Fruit fly (Drosophila melanogaster) whole organism: ENCODE measurements around the gene lectin-21Cb.

ENCODE experiments used
- CG8478 ChIP-seq: fragments of >200 bp; optimal IDR thresholded peaks from 2 replicates; lab custom pipeline; 2018; ENCODE audit warnings: inconsistent platforms
- Dll ChIP-seq: fragments of >200 bp; optimal IDR thresholded peaks from 2 replicates; lab custom pipeline; 2017
- EcR ChIP-seq, 2 experiments: fragments of >200 bp; optimal IDR thresholded peaks; 2 replicates each; lab custom pipeline; 2017; ENCODE audit warnings: missing biosample characterization in 2 of 2, missing genetic modification characterization in 2 of 2, missing genetic modification reagents in 2 of 2
- pan ChIP-seq: fragments of >200 bp; optimal IDR thresholded peaks from 2 replicates; lab custom pipeline; 2017
- psq ChIP-seq: fragments of >200 bp; optimal IDR thresholded peaks from 2 replicates; lab custom pipeline; 2017
- usp ChIP-seq: fragments of >200 bp; optimal IDR thresholded peaks from 2 replicates; lab custom pipeline; 2017; ENCODE audit warnings: missing biosample characterization, missing genetic modification characterization, mixed read lengths

Gene lectin-21Cb

DNA sequence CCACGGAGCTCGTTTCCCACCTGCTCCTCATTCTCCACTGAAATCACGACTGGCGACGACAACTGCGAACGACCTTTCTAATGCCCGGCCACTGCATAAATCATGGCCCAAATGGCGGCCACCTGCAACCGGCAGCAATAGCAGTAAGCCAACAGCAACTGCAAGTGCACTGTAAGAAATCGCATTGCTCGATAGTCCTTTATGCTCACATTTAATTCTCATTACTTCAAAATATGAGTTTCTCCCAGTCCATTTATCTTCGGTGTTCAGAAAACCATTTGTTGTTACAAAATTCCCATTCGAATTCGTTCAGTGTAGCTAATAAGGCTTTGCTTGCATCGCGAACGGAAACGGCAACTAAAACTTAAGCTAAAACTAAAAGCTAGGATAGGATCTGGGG, 16.9 kb downstream of the lectin-21Cb start:
- no peak for TF ChIP-seq psq (lab: Kevin White, UChicago)
- TF ChIP-seq EcR (GFP tag; optimal IDR thresholded peaks at IDR 0.05; lab: Kevin White, UChicago) = no peak
- TF ChIP-seq pan = no peak
- no peak for TF ChIP-seq CG8478 (lab: Kevin White, UChicago)

DNA sequence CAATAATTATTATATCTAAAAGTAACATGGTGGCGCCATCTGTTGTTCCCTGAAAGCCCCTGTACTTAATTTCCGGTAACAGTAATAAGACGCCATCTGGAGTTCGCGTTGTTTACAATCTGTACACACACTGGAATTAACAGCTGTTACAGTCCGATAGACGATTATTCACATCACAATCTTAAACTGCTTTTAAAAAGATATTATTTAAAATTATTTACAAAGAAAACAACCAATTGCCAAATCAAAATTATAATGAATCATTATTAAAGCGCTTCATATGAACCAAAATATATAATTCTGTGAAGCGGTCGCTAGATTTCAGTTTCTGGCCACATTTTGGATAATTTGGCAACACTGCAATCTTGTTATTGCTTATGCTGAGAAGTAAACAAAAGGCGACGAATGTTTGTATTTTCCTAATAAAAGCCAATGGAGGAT, 18.5 kb downstream of the lectin-21Cb start, which contains the start of gene CG13689:
Gene CG13689 (plus strand): TSS at position 375 of the 441 bp plus-strand sequence.
- TF ChIP-seq CG8478 (lab: Kevin White, UChicago) = no peak

DNA sequence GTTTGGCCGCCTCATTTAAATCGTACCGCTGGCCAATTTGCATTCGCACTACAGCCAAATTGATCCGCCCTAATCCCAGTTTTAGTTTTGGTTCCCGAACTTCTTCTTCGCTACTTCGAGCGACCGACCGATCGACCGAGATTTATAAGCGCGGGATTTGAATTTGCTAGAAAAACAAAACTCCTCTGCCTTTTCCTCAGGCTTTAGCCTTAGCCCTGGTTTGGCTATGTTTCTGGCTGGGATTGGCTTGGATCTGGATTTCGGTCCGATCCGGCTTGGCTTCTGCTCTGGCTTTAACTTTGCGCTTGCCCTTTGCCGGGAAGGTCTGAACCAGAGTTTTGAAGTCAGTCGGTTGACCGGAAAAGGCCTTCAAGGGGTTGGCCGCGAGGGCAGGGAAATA, 19.2 kb downstream of the lectin-21Cb start:
- TF ChIP-seq Dll (no peak), pan (no peak), CG8478 (lab: Kevin White, UChicago) (no peak), psq (lab: Kevin White, UChicago) (no peak)

DNA sequence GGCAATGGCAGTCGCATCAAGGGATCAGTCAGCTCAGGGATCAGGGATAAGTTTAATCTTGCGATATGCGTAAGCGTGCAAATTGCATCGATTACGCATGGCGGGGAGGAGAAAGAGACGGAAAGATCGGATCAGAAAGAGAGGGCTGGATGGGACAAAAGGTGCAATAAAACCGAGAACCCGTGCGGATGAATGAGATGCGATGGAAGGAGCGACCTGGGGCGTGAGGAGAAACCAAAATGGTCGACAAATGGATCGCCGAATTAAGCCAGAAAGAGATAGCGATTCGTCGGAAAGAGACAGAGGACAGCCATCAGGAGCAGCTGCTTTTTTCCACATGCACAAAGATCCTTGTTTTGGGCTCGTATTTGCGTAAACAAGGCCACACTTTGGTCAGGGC, 23.2 kb downstream of the lectin-21Cb start:
- TF ChIP-seq Dll = no peak

DNA sequence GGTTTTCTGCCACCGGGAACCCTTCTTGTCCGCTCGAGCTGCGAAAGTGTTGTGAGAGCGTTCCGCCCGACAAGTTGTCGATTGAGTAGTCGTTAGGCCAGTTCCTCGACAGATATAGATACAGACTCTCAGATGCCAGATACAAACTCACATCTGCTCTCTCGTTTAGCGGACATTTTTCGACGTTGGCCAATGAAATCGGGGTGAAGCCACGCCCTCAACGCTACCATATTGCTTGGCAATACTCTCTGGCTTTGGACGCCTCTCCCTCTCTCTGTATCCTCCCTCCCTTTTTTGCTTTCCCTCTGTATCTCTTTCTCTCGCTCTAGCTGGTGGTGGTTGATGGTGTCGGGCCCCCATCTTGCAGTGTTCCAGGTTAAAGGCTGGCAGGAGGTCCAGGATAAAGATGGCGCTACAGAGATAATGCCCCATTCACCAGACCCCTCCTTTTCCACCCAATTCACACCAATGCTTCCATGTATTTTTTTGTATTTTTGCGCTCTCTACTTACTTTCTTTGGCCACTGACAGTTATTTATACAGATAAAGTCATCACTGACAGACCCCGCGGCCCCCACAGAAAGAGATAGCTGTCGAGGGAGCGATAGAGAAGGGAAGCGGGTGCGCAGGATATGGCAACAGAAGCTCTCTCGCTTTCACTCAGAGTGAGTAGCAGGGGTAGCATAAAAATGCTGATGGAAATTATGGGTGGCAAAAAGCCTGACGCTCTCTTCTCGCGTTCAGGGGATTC, 26.2 kb downstream of the lectin-21Cb start, which contains the start of gene Gsc:
Gene Gsc (minus strand): TSS at position 51 of the 750 bp plus-strand sequence.
- TF ChIP-seq Dll = no peak

DNA sequence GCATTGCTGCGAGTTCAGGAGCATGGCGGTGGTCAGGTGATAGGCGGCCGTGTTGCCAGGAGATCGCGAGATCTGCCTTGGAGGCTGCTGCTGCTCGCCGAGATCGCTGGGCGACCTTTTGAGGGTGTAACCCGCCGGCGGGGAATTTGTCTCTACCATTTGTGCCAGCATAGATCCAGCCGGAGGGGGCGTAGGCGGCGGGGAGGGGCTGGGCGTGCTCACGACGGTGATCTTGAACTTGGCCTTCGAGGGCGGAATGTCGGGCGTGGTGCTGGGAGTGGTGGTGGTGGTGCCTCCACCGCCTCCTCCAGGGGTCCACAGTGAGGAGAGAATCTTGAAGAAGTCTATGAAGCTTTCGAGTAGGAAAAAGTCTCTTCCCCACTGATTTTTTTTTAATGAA, 27.0 kb downstream of the lectin-21Cb start:
- TF ChIP-seq Dll (no peak), EcR (GFP tag; optimal IDR thresholded peaks at IDR 0.05; lab: Kevin White, UChicago) (no peak), CG8478 (lab: Kevin White, UChicago) (no peak), usp (no peak), psq (lab: Kevin White, UChicago) (no peak), pan (no peak)

DNA sequence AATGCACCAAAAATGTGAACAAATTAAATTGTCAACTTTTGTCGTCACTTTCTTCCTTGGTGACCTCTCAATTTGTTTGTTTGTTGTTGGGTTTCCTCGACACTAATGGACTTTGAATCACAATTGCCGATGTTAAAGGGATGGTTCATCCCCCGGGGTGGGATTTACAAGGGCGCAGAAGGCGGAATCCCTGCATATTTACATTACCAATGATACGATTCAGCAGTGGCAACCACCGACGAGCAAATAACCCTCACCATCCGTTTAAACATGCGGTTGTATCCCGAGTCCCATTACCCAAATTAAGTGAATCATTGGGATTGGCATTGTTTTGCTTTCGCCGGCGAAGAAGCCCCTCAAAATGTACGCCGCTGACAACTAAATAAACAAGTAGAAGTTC, 29.5 kb downstream of the lectin-21Cb start:
- TF ChIP-seq CG8478 (lab: Kevin White, UChicago) (no peak), Dll (no peak), usp (no peak), EcR (GFP tag; optimal IDR thresholded peaks at IDR 0.05; lab: Kevin White, UChicago) (no peak), psq (lab: Kevin White, UChicago) (no peak), pan (no peak)

DNA sequence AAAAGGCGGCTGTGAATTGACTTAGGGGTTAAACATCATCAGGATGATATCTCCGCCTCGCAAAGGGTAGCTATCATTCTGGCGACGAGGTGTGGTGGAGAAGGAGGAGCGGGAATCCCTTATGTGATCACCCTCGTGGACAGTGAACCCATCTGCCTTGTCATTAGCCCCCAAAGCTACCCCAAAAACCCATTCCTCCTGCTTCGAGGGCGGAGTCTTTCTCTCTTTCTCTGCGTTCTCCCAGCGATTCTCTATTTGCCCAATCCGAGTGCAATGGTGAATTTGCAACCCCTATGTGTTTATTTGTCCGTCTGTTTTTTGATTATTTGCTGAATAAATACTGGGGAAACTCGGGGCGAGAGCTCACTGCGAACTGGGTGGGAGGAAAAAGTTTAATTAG, 35.7 kb downstream of the lectin-21Cb start:
- TF ChIP-seq CG8478 (lab: Kevin White, UChicago) = no peak
- TF ChIP-seq Dll = no peak
- no peak for TF ChIP-seq usp
- TF ChIP-seq psq (lab: Kevin White, UChicago) = no peak
- TF ChIP-seq EcR (GFP tag; optimal IDR thresholded peaks at IDR 0.05; lab: Kevin White, UChicago) = no peak
- TF ChIP-seq pan = no peak

DNA sequence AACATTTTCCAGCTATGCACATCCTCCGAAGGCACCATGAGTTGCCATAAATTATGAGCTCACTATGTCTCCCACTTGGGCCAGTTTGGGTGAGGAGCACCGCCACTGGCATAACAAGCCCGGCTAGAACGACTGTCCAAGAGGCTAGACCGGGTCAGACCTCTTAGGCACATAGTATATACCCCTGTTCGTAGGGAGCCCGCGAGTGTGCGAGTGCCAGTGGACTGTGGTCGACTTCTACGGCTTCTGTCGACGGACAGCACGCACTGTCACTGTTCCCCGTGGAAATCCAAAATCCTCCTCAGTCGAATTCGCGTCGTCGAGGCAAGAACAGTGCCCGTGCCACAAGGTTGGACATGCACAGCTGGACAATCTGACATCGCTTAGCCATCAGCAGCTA, 43.8 kb downstream of the lectin-21Cb start, which contains the start of gene Pph13:
Gene Pph13 (plus strand): TSS at position 301 of the 400 bp plus-strand sequence.
- no peak for TF ChIP-seq Dll
- no peak for TF ChIP-seq psq (lab: Kevin White, UChicago)
- TF ChIP-seq EcR (GFP tag; optimal IDR thresholded peaks at IDR 0.05; lab: Kevin White, UChicago) = no peak
- TF ChIP-seq pan = no peak
- no peak for TF ChIP-seq CG8478 (lab: Kevin White, UChicago)
- TF ChIP-seq usp = no peak

DNA sequence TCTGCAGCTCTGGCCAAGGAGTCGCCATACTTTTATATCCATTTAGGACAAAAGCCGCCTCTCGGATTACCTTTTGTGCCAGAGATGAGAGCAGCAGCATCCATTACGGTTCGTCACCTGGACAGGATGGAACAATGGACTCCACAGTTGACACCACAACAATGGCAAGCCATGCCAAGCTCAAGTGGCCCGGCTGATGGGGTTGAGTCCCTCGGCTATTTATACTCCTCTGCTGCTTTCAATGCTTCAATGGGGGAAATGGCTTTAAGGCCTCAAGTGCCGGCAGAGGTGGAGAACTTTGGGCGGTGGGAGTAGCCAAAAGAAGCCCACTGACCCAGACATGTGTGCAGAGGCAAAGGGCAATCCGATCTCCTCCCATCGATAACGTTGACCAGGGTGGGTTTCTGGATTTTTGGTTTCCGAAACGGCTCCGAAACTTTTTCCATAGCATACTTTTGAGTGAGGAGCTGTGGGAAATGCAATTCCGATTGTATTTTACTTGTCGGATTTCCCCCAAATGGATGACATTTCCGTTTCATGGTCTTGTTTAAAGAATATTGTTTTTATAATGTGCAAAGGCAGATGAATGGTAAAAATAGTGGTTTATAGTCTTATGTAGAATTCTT, 44.3 kb downstream of the lectin-21Cb start, which contains the start of gene Ptth:
Gene Ptth (minus strand): TSS at position 338 of the 626 bp plus-strand sequence.
- TF ChIP-seq psq (lab: Kevin White, UChicago) (no peak), pan (no peak), usp (no peak), Dll (no peak), CG8478 (lab: Kevin White, UChicago) (no peak), EcR (GFP tag; optimal IDR thresholded peaks at IDR 0.05; lab: Kevin White, UChicago) (no peak)

DNA sequence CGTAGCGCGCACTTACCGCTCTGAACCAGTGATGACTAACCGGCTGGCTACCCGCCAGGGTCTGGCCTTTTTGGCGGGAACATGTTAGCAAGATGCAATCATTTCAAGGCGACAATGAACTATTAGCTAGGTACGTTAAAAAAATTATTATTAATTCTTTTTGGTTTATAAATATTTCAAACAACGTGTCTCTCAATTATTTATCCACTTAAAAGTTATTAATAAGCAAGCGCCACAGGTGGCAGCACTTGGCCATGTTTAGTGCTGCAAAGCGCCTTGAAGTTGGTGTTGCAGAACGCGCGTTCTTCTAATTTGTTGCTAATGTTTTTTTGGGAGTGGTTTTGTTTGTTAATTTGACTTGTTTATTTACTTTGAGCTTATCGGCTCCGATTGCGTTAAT, 46.8 kb downstream of the lectin-21Cb start, which contains the start of the genes Ipk2 and cold:
Gene Ipk2 (minus strand): TSS at position 39 of the 400 bp plus-strand sequence.
Gene cold (plus strand): TSS at position 66 of the 400 bp plus-strand sequence.
- TF ChIP-seq psq (lab: Kevin White, UChicago) (no peak), pan (no peak), Dll (no peak), usp (no peak), EcR (GFP tag; optimal IDR thresholded peaks at IDR 0.05; lab: Kevin White, UChicago) (no peak), CG8478 (lab: Kevin White, UChicago) (no peak)
